Worm (Caenorhabditis elegans) whole organism, L1 larva: ENCODE measurements around the gene C18G1.9.

Experiments used
- C04F5.9 ChIP-seq: sonication (generic microtip); optimal IDR thresholded peaks from 2 replicates; lab custom pipeline; 2016; ENCODE audit warnings: missing genetic modification characterization, missing compliant biosample characterization
- C16A3.4 ChIP-seq: fragments of 150-350 bp; optimal IDR thresholded peaks from 2 replicates; lab custom pipeline; 2014; ENCODE audit warnings: missing biosample characterization, missing genetic modification characterization
- C34B4.2 ChIP-seq: sonication (generic microtip); optimal IDR thresholded peaks from 2 replicates; lab custom pipeline; 2017; ENCODE audit warnings: mild to moderate bottlenecking, missing genetic modification characterization, missing compliant biosample characterization
- Y116A8C.19 ChIP-seq: sonication (generic microtip); optimal IDR thresholded peaks from 2 replicates; lab custom pipeline; 2016; ENCODE audit warnings: missing compliant biosample characterization, missing genetic modification characterization, borderline replicate concordance
- ama-1 ChIP-seq: fragments of 150-350 bp; optimal IDR thresholded peaks from 2 replicates; lab custom pipeline; 2014
- blmp-1 ChIP-seq: fragments of 150-350 bp; optimal IDR thresholded peaks from 2 replicates; lab custom pipeline; 2014; ENCODE audit warnings: missing biosample characterization, missing genetic modification characterization
- ceh-82 ChIP-seq, 3 experiments: fragments of 150-350 bp in 1 of 3; sonication (generic microtip) in 2 of 3; optimal IDR thresholded peaks; 2 replicates each; lab custom pipeline; 2014 to 2017; ENCODE audit warnings: missing biosample characterization in 3 of 3, missing genetic modification characterization in 3 of 3
- ceh-88 ChIP-seq: fragments of 200-800 bp; sonication (Bioruptor generic); IDR thresholded peaks from 2 replicates; pipeline ENCODE4 v1.3.6; 2022; ENCODE audit warnings: missing genetic modification characterization, missing compliant biosample characterization
- ceh-90 ChIP-seq: sonication (generic microtip); optimal IDR thresholded peaks from 2 replicates; lab custom pipeline; 2016; ENCODE audit warnings: missing genetic modification characterization, missing compliant biosample characterization
- ces-1 ChIP-seq: fragments of 150-350 bp; optimal IDR thresholded peaks from 2 replicates; lab custom pipeline; 2014; ENCODE audit warnings: missing biosample characterization, missing genetic modification reagents, missing genetic modification characterization
- dpl-1 ChIP-seq, 3 experiments: fragments of 150-350 bp in 2 of 3; sonication (generic microtip) in 1 of 3; optimal IDR thresholded peaks; 2 replicates each; lab custom pipeline; 2014 to 2017; ENCODE audit warnings: missing biosample characterization in 3 of 3, missing genetic modification characterization in 3 of 3, missing genetic modification reagents in 3 of 3
- dsc-1 ChIP-seq: sonication (generic microtip); optimal IDR thresholded peaks from 2 replicates; lab custom pipeline; 2016; ENCODE audit warnings: mild to moderate bottlenecking, missing genetic modification characterization, missing compliant biosample characterization
- efl-3 ChIP-seq: fragments of 200-800 bp; sonication (Bioruptor generic); optimal IDR thresholded peaks from 2 replicates; lab custom pipeline; 2018; ENCODE audit warnings: mild to moderate bottlenecking, missing genetic modification characterization, missing compliant biosample characterization
- egl-13 ChIP-seq: sonication (generic microtip); optimal IDR thresholded peaks from 2 replicates; lab custom pipeline; 2016; ENCODE audit warnings: missing genotype, missing genetic modification reagents, missing genetic modification characterization, missing compliant biosample characterization
- egl-27 ChIP-seq, 2 experiments: fragments of 150-350 bp in 1 of 2; sonication (generic microtip); optimal IDR thresholded peaks; 3 replicates each; lab custom pipeline; 2017 to 2018; ENCODE audit warnings: missing biosample characterization in 2 of 2, missing genetic modification characterization in 2 of 2, missing genetic modification reagents in 2 of 2
- elt-3 ChIP-seq, 6 experiments: fragments of 150-350 bp in 1 of 6; sonication (generic microtip); optimal IDR thresholded peaks; 2 replicates each; lab custom pipeline; 2017 to 2018; ENCODE audit warnings: missing biosample characterization in 6 of 6, missing genetic modification characterization in 6 of 6, inconsistent platforms in 1 of 6
- fkh-10 ChIP-seq: sonication (generic microtip); optimal IDR thresholded peaks from 2 replicates; lab custom pipeline; 2017; ENCODE audit warnings: missing biosample characterization, missing genetic modification reagents, missing genetic modification characterization
- fkh-4 ChIP-seq: sonication (generic microtip); optimal IDR thresholded peaks from 2 replicates; lab custom pipeline; 2016; ENCODE audit warnings: missing compliant biosample characterization, missing genetic modification characterization, borderline replicate concordance
- hpl-2 ChIP-seq: fragments of 150-350 bp; optimal IDR thresholded peaks from 2 replicates; lab custom pipeline; 2014; ENCODE audit warnings: missing biosample characterization, missing genetic modification reagents, missing genetic modification characterization
- irx-1 ChIP-seq: sonication (generic microtip); optimal IDR thresholded peaks from 2 replicates; lab custom pipeline; 2016; ENCODE audit warnings: missing genetic modification characterization, missing compliant biosample characterization
- lin-13 ChIP-seq: fragments of 150-350 bp; optimal IDR thresholded peaks from 2 replicates; lab custom pipeline; 2014; ENCODE audit warnings: missing biosample characterization, missing genetic modification reagents, missing genetic modification characterization
- lin-14 ChIP-seq: fragments of 200-800 bp; sonication (Bioruptor generic); optimal IDR thresholded peaks from 2 replicates; lab custom pipeline; 2018; ENCODE audit warnings: mild to moderate bottlenecking, missing genetic modification characterization, moderate library complexity, missing compliant biosample characterization
- lin-15B ChIP-seq: fragments of 150-350 bp; sonication (generic microtip); optimal IDR thresholded peaks from 3 replicates; lab custom pipeline; 2014; ENCODE audit warnings: missing biosample characterization, missing genetic modification characterization
- lin-35 ChIP-seq, 2 experiments: fragments of 150-350 bp; optimal IDR thresholded peaks; 2 replicates each; lab custom pipeline; 2014; ENCODE audit warnings: missing biosample characterization in 2 of 2, missing genetic modification characterization in 2 of 2, missing genetic modification reagents in 2 of 2
- lin-39 ChIP-seq: fragments of 150-350 bp; optimal IDR thresholded peaks from 2 replicates; lab custom pipeline; 2014; ENCODE audit warnings: missing biosample characterization, missing genetic modification reagents, missing genetic modification characterization
- lir-3 ChIP-seq: sonication (generic microtip); optimal IDR thresholded peaks from 2 replicates; lab custom pipeline; 2016; ENCODE audit warnings: mild to moderate bottlenecking, missing genetic modification characterization, moderate library complexity, missing compliant biosample characterization; ENCODE audit not compliant: poor library complexity
- mdl-1 ChIP-seq, 2 experiments: fragments of 150-350 bp; optimal IDR thresholded peaks; 2 replicates each; lab custom pipeline; 2014 to 2017; ENCODE audit warnings: missing biosample characterization in 2 of 2, missing genetic modification characterization in 2 of 2, inconsistent platforms in 1 of 2
- mef-2 ChIP-seq: fragments of 150-350 bp; optimal IDR thresholded peaks from 2 replicates; lab custom pipeline; 2014; ENCODE audit warnings: missing biosample characterization, missing genetic modification characterization
- mep-1 ChIP-seq: fragments of 150-350 bp; optimal IDR thresholded peaks from 2 replicates; lab custom pipeline; 2014; ENCODE audit warnings: missing biosample characterization, missing genetic modification characterization
- nhr-11 ChIP-seq: fragments of 150-350 bp; optimal IDR thresholded peaks from 2 replicates; lab custom pipeline; 2014; ENCODE audit warnings: missing biosample characterization, missing genetic modification characterization
- nhr-12 ChIP-seq: sonication (generic microtip); optimal IDR thresholded peaks from 2 replicates; lab custom pipeline; 2017; ENCODE audit warnings: missing biosample characterization, missing genetic modification characterization
- nhr-19 ChIP-seq: fragments of 200-800 bp; sonication (Bioruptor generic); conservative IDR thresholded peaks from 2 replicates; pipeline ENCODE4 v1.3.6; 2022; ENCODE audit warnings: missing genetic modification characterization, missing compliant biosample characterization
- nhr-47 ChIP-seq: sonication (generic microtip); optimal IDR thresholded peaks from 2 replicates; lab custom pipeline; 2016; ENCODE audit warnings: mild to moderate bottlenecking, missing genetic modification characterization, moderate library complexity, missing compliant biosample characterization
- nhr-71 ChIP-seq: sonication (generic microtip); optimal IDR thresholded peaks from 2 replicates; lab custom pipeline; 2016; ENCODE audit warnings: mild to moderate bottlenecking, missing genetic modification characterization, moderate library complexity, missing compliant biosample characterization
- nhr-85 ChIP-seq: sonication (generic microtip); peaks from one replicate; lab custom pipeline; 2016; ENCODE audit warnings: missing genetic modification characterization, inconsistent platforms, missing compliant biosample characterization
- pag-3 ChIP-seq: sonication (generic microtip); optimal IDR thresholded peaks from 2 replicates; lab custom pipeline; 2017; ENCODE audit warnings: missing genetic modification characterization, mild to moderate bottlenecking, missing compliant biosample characterization, antibody characterized with exemption, borderline replicate concordance; ENCODE audit not compliant: insufficient read depth
- pax-3 ChIP-seq: fragments of 200-800 bp; sonication (Bioruptor generic); optimal IDR thresholded peaks from 2 replicates; lab custom pipeline; 2018; ENCODE audit warnings: mild to moderate bottlenecking, missing genetic modification characterization, moderate library complexity, missing compliant biosample characterization
- rnt-1 ChIP-seq: sonication (generic microtip); optimal IDR thresholded peaks from 2 replicates; lab custom pipeline; 2016; ENCODE audit warnings: mild to moderate bottlenecking, missing genetic modification characterization, moderate library complexity, missing compliant biosample characterization
- snpc-4 ChIP-seq: fragments of 150-350 bp; optimal IDR thresholded peaks from 2 replicates; lab custom pipeline; 2014; ENCODE audit warnings: missing biosample characterization, missing genetic modification characterization
- snu-23 ChIP-seq: sonication (generic microtip); optimal IDR thresholded peaks from 2 replicates; lab custom pipeline; 2016; ENCODE audit warnings: missing genetic modification characterization, missing compliant biosample characterization
- swsn-7 ChIP-seq: sonication (generic microtip); optimal IDR thresholded peaks from 2 replicates; lab custom pipeline; 2016; ENCODE audit warnings: missing genetic modification characterization, missing compliant biosample characterization
- tbx-2 ChIP-seq: sonication (generic microtip); optimal IDR thresholded peaks from 2 replicates; lab custom pipeline; 2016; ENCODE audit warnings: missing genetic modification characterization, missing compliant biosample characterization
- unc-130 ChIP-seq: fragments of 150-350 bp; optimal IDR thresholded peaks from 2 replicates; lab custom pipeline; 2017; ENCODE audit warnings: missing biosample characterization, missing genetic modification characterization, inconsistent platforms
- unc-30 ChIP-seq: sonication (generic microtip); optimal IDR thresholded peaks from 2 replicates; lab custom pipeline; 2017; ENCODE audit warnings: missing biosample characterization, missing genetic modification characterization
- unc-62 ChIP-seq: fragments of 150-350 bp; optimal IDR thresholded peaks from 2 replicates; lab custom pipeline; 2014; ENCODE audit warnings: missing biosample characterization, missing genetic modification reagents, missing genetic modification characterization
- unc-86 ChIP-seq: sonication (generic microtip); optimal IDR thresholded peaks from 2 replicates; lab custom pipeline; 2016; ENCODE audit warnings: missing genetic modification characterization, missing compliant biosample characterization
- unc-98 ChIP-seq: fragments of 200-800 bp; sonication (Bioruptor generic); IDR thresholded peaks from 2 replicates; pipeline ENCODE4 v1.3.6; 2022; ENCODE audit warnings: missing genetic modification characterization, missing compliant biosample characterization
- vab-15 ChIP-seq: sonication (generic microtip); optimal IDR thresholded peaks from 2 replicates; lab custom pipeline; 2017; ENCODE audit warnings: missing genotype, mild to moderate bottlenecking, missing genetic modification characterization, missing compliant biosample characterization
- xbp-1 ChIP-seq: sonication (generic microtip); optimal IDR thresholded peaks from 2 replicates; lab custom pipeline; 2016; ENCODE audit warnings: missing genetic modification characterization, missing compliant biosample characterization
- zip-4 ChIP-seq: fragments of 200-800 bp; sonication (Bioruptor generic); optimal IDR thresholded peaks from 2 replicates; lab custom pipeline; 2018; ENCODE audit warnings: mild to moderate bottlenecking, missing genetic modification characterization, moderate library complexity, missing compliant biosample characterization
- ztf-11 ChIP-seq, 2 experiments: sonication (generic microtip); optimal IDR thresholded peaks; 2 replicates each; lab custom pipeline; 2016 to 2017; ENCODE audit warnings: missing genetic modification characterization in 2 of 2, missing biosample characterization in 1 of 2, missing compliant biosample characterization in 1 of 2

C18G1.9 gene

DNA sequence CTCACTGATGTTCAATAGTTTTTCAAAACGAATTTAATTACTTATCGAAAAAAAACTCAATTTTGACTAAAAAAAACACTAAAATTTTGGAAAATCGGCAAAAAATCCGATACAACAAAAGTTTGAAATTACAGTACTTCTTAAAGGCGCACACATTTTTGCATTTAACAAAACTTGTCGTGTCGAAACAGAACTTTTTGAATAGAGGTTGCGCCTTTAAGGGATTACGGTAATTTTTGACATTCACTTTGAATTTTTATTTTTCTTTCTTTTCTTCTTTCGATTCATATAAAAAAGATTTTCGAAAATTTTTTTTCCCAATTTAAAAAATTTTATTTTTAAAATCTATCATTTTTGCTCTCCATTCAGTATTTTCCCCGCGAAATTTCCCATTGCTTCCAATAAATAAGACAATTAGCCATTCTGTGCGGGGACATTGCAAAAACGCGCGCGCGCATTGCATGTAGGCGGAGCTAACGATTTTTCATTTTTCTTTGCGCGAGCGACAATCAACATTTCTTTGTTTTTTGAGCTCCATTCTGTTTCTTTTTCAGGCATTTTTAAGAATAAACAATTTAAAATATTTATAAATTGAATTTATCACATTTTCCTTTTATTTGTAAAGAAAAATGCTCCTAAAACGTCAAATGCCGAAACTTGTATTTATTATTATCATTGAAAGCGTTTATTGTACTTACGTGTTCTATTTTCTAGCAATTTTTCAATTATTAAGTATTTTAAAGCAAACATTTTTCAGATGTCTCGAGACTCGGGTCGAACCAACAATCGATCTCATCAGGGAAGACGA lies 38.2 kb downstream of the C18G1.9 start, which contains the start of gene F39G3.3:
F39G3.3 (plus strand) TSS at position 758 of the 808 bp plus-strand sequence.
- TF ChIP-seq pag-3 (tag; lab: Kevin White, UChicago) (no peak), hpl-2 (peak; percentile 4), ceh-90 (tag; lab: Kevin White, UChicago) (no peak), egl-27 (tag; optimal IDR thresholded peaks at IDR 0.05; lab: Kevin White, UChicago) (no peak), pax-3 (tag; lab: Kevin White, UChicago) (no peak), unc-30 (tag; lab: Kevin White, UChicago) (no peak), snpc-4 (no peak), efl-3 (GFP tag; lab: Kevin White, UChicago) (no peak), ceh-88 (GFP tag; lab: Robert Waterston, UW) (no peak), C04F5.9 (tag; lab: Kevin White, UChicago) (no peak), ama-1 (no peak), unc-130 (tag; lab: Kevin White, UChicago) (peak; percentile 88), fkh-10 (GFP tag; lab: Kevin White, UChicago) (no peak), vab-15 (tag; lab: Kevin White, UChicago) (peak; percentile 36), nhr-71 (tag; lab: Kevin White, UChicago) (peak; percentile 75), fkh-4 (peak; percentile 9), lin-35 (GFP tag; optimal IDR thresholded peaks at IDR 0.05; lab: Kevin White, UChicago) (peak; percentile 24 to 49), unc-86 (peak; percentile 38), irx-1 (tag; lab: Kevin White, UChicago) (peak; percentile 42), ztf-11 (tag; optimal IDR thresholded peaks at IDR 0.05; lab: Kevin White, UChicago) (peak in 1 of 2 experiments; percentile 7), elt-3 (tag; optimal IDR thresholded peaks at IDR 0.05; lab: Kevin White, UChicago) (peak in 1 of 6 experiments; percentile 10), Y116A8C.19 (tag; lab: Kevin White, UChicago) (no peak), egl-13 (tag; lab: Kevin White, UChicago) (peak; percentile 29), swsn-7 (peak; percentile 66), nhr-85 (tag; lab: Kevin White, UChicago) (peak; percentile 80), lir-3 (tag; lab: Kevin White, UChicago) (peak; percentile 47), nhr-47 (tag; lab: Kevin White, UChicago) (peak; percentile 65), lin-39 (tag; lab: Kevin White, UChicago) (peak; percentile 81), rnt-1 (peak; percentile 81), zip-4 (GFP tag; lab: Kevin White, UChicago) (no peak), ceh-82 (tag; optimal IDR thresholded peaks at IDR 0.05; lab: Kevin White, UChicago) (peak; percentile 36 to 55 (median 43)), nhr-11 (tag; lab: Kevin White, UChicago) (no peak), ces-1 (GFP tag; lab: Kevin White, UChicago) (no peak), nhr-12 (tag; lab: Kevin White, UChicago) (no peak), C16A3.4 (tag; lab: Kevin White, UChicago) (peak; percentile 52), mdl-1 (tag; optimal IDR thresholded peaks at IDR 0.05; lab: Kevin White, UChicago) (peak in 1 of 2 experiments; percentile 30), mef-2 (tag; lab: Kevin White, UChicago) (no peak), dpl-1 (GFP tag; optimal IDR thresholded peaks at IDR 0.05; lab: Kevin White, UChicago) (peak; percentile 19 to 59 (median 46)), nhr-19 (GFP tag; lab: Robert Waterston, UW) (peak; percentile 54), lin-13 (GFP tag; lab: Kevin White, UChicago) (peak; percentile 40), lin-15B (tag; lab: Kevin White, UChicago) (no peak), dsc-1 (peak; percentile 73), unc-62 (GFP tag; lab: Kevin White, UChicago) (no peak), lin-14 (GFP tag; lab: Kevin White, UChicago) (peak; percentile 50), C34B4.2 (no peak), blmp-1 (peak; percentile 46), mep-1 (tag; lab: Kevin White, UChicago) (peak; percentile 68), snu-23 (GFP tag; lab: Kevin White, UChicago) (peak; percentile 67), tbx-2 (tag; lab: Kevin White, UChicago) (peak; percentile 48), xbp-1 (tag; lab: Kevin White, UChicago) (peak; percentile 58), unc-98 (GFP tag; lab: Robert Waterston, UW) (no peak)
